Worm (Caenorhabditis elegans) whole organism, midembryonic: ENCODE data around the gene Y82E9BR.8.

Experiments
- T22C8.4 ChIP-seq: fragments of 200-800 bp; sonication (Bioruptor generic); IDR thresholded peaks from 2 replicates; pipeline ENCODE4 v1.3.6; 2022; ENCODE audit warnings: missing genetic modification characterization, missing compliant biosample characterization
- cog-1 ChIP-seq: sonication (generic microtip); optimal IDR thresholded peaks from 2 replicates; lab custom pipeline; 2016; ENCODE audit warnings: missing genetic modification characterization, missing compliant biosample characterization
- flt-1 ChIP-seq: fragments of 200-800 bp; sonication (Bioruptor generic); IDR thresholded peaks from 2 replicates; pipeline ENCODE4 v1.3.6; 2022; ENCODE audit warnings: missing genetic modification characterization, missing compliant biosample characterization
- klf-2 ChIP-seq: fragments of 200-800 bp; sonication (Bioruptor generic); conservative IDR thresholded peaks from 2 replicates; pipeline ENCODE4 v1.3.6; 2022; ENCODE audit warnings: missing genetic modification reagents, missing genetic modification characterization, missing compliant biosample characterization
- med-1 ChIP-seq: sonication (generic microtip); optimal IDR thresholded peaks from 2 replicates; lab custom pipeline; 2017; ENCODE audit warnings: missing genetic modification characterization, mild to moderate bottlenecking, missing compliant biosample characterization, antibody characterized with exemption, missing genetic modification reagents; ENCODE audit not compliant: insufficient read depth
- ref-1 ChIP-seq: fragments of 200-800 bp; sonication (Bioruptor generic); conservative IDR thresholded peaks from 2 replicates; pipeline ENCODE4 v1.3.6; 2022; ENCODE audit warnings: missing genetic modification reagents, missing genetic modification characterization, missing compliant biosample characterization
- ztf-23 ChIP-seq: fragments of 200-800 bp; sonication (Bioruptor generic); IDR thresholded peaks from 2 replicates; pipeline ENCODE4 v1.3.6; 2022; ENCODE audit warnings: missing genetic modification reagents, missing genetic modification characterization, missing compliant biosample characterization
- ztf-29 ChIP-seq: fragments of 200-800 bp; sonication (Bioruptor generic); IDR thresholded peaks from 2 replicates; pipeline ENCODE4 v1.3.6; 2022; ENCODE audit warnings: missing genetic modification reagents, missing genetic modification characterization, missing compliant biosample characterization

ce11 chrIII:1355320-1355719 lies 2.6 kb downstream of the Y82E9BR.8 start, which contains the start of gene Y82E9BL.1:
- TF ChIP-seq ref-1 (GFP tag; lab: Robert Waterston, UW) (no peak), ztf-29 (GFP tag; lab: Robert Waterston, UW) (no peak), med-1 (no peak), T22C8.4 (GFP tag; lab: Robert Waterston, UW) (no peak), cog-1 (tag; lab: Kevin White, UChicago) (no peak), flt-1 (GFP tag; lab: Robert Waterston, UW) (no peak), klf-2 (no peak), ztf-23 (GFP tag; lab: Robert Waterston, UW) (no peak)
